Worm (Caenorhabditis elegans) whole organism, L4 larva: Measurements from ENCODE around the gene taap-1.

ENCODE experiments used
- F37D6.2 ChIP-seq: sonication (generic microtip); optimal IDR thresholded peaks from 2 replicates; lab custom pipeline; 2016; ENCODE audit warnings: mild to moderate bottlenecking, missing genetic modification characterization, missing compliant biosample characterization
- R02D3.7 ChIP-seq: fragments of 150-350 bp; sonication (generic microtip); optimal IDR thresholded peaks from 3 replicates; lab custom pipeline; 2014; ENCODE audit warnings: missing biosample characterization, missing genetic modification characterization
- T20F7.1 ChIP-seq: fragments of 200-800 bp; sonication (Bioruptor generic); optimal IDR thresholded peaks from 2 replicates; lab custom pipeline; 2018; ENCODE audit warnings: mild to moderate bottlenecking, missing genetic modification characterization, missing compliant biosample characterization
- T26A8.4 ChIP-seq: fragments of 200-800 bp; sonication (Bioruptor generic); IDR thresholded peaks from 2 replicates; pipeline ENCODE4 v1.3.6; 2022; ENCODE audit warnings: missing genetic modification characterization, missing compliant biosample characterization
- Y105C5A.15 ChIP-seq: fragments of 200-800 bp; sonication (Bioruptor generic); IDR thresholded peaks from 2 replicates; pipeline ENCODE4 v1.3.6; 2022; ENCODE audit warnings: missing genetic modification characterization, missing compliant biosample characterization
- Y75B8A.6 ChIP-seq: fragments of 200-800 bp; sonication (Bioruptor generic); IDR thresholded peaks from 2 replicates; pipeline ENCODE4 v1.3.6; 2022; ENCODE audit warnings: missing genetic modification reagents, missing genetic modification characterization, missing compliant biosample characterization
- ZK337.2 ChIP-seq: fragments of 200-800 bp; sonication (Bioruptor generic); IDR thresholded peaks from 2 replicates; pipeline ENCODE4 v1.3.6; 2022; ENCODE audit warnings: missing genetic modification reagents, missing genetic modification characterization, missing compliant biosample characterization
- aha-1 ChIP-seq: fragments of 150-350 bp; peaks from one replicate; lab custom pipeline; 2014; ENCODE audit warnings: missing biosample characterization, missing genetic modification characterization
- ama-1 ChIP-seq: fragments of 150-350 bp; optimal IDR thresholded peaks from 2 replicates; lab custom pipeline; 2014; ENCODE audit warnings: inconsistent platforms, mixed read lengths
- ceh-20 ChIP-seq: fragments of 200-800 bp; sonication (Bioruptor generic); IDR thresholded peaks from 2 replicates; pipeline ENCODE4 v1.3.6; 2022; ENCODE audit warnings: missing genetic modification reagents, missing genetic modification characterization, missing compliant biosample characterization
- ceh-32 ChIP-seq: sonication (generic microtip); optimal IDR thresholded peaks from 2 replicates; lab custom pipeline; 2016; ENCODE audit warnings: mild to moderate bottlenecking, missing genetic modification characterization, missing compliant biosample characterization; ENCODE audit not compliant: poor library complexity
- cey-2 ChIP-seq: sonication (generic microtip); optimal IDR thresholded peaks from 3 replicates; lab custom pipeline; 2017; ENCODE audit warnings: missing genetic modification characterization, mild to moderate bottlenecking, missing compliant biosample characterization, antibody characterized with exemption, borderline replicate concordance; ENCODE audit not compliant: insufficient read depth
- daf-12 ChIP-seq: fragments of 150-350 bp; optimal IDR thresholded peaks from 2 replicates; lab custom pipeline; 2014; ENCODE audit warnings: missing biosample characterization, missing genetic modification reagents, missing genetic modification characterization
- daf-8 ChIP-seq: fragments of 200-800 bp; sonication (Bioruptor generic); IDR thresholded peaks from 2 replicates; pipeline ENCODE4 v1.3.6; 2022; ENCODE audit warnings: missing genetic modification characterization, missing compliant biosample characterization
- dmd-6 ChIP-seq: fragments of 200-800 bp; sonication (Bioruptor generic); IDR thresholded peaks from 2 replicates; pipeline ENCODE4 v1.3.6; 2022; ENCODE audit warnings: missing genetic modification reagents, missing genetic modification characterization, missing compliant biosample characterization
- dmd-9 ChIP-seq: fragments of 200-800 bp; sonication (Bioruptor generic); IDR thresholded peaks from 2 replicates; pipeline ENCODE4 v1.3.6; 2022; ENCODE audit warnings: missing genetic modification reagents, missing genetic modification characterization, missing compliant biosample characterization
- dve-1 ChIP-seq: sonication (generic microtip); optimal IDR thresholded peaks from 2 replicates; lab custom pipeline; 2017; ENCODE audit warnings: antibody characterized with exemption, mild to moderate bottlenecking, missing genetic modification characterization, missing compliant biosample characterization; ENCODE audit not compliant: insufficient read depth
- fkh-10 ChIP-seq: fragments of 150-350 bp; optimal IDR thresholded peaks from 2 replicates; lab custom pipeline; 2014; ENCODE audit warnings: missing biosample characterization, missing genetic modification reagents, missing genetic modification characterization
- gei-8 ChIP-seq: fragments of 200-800 bp; sonication (Bioruptor generic); optimal IDR thresholded peaks from 2 replicates; lab custom pipeline; 2018; ENCODE audit warnings: mild to moderate bottlenecking, missing genetic modification characterization, missing compliant biosample characterization
- hlh-11 ChIP-seq: fragments of 200-800 bp; sonication (Bioruptor generic); optimal IDR thresholded peaks from 2 replicates; lab custom pipeline; 2018; ENCODE audit warnings: mild to moderate bottlenecking, missing genetic modification characterization, missing compliant biosample characterization
- hlh-30 ChIP-seq: sonication (generic microtip); optimal IDR thresholded peaks from 2 replicates; lab custom pipeline; 2017; ENCODE audit warnings: antibody characterized with exemption, mild to moderate bottlenecking, missing genetic modification characterization, missing compliant biosample characterization; ENCODE audit not compliant: insufficient read depth
- hmg-1.1 ChIP-seq: fragments of 200-800 bp; sonication (Bioruptor generic); IDR thresholded peaks from 2 replicates; pipeline ENCODE4 v1.3.6; 2022; ENCODE audit warnings: missing genetic modification reagents, missing genetic modification characterization, missing compliant biosample characterization
- lim-7 ChIP-seq: fragments of 200-800 bp; sonication (Bioruptor generic); IDR thresholded peaks from 2 replicates; pipeline ENCODE4 v1.3.6; 2022; ENCODE audit warnings: missing genetic modification characterization, missing compliant biosample characterization
- lin-15B ChIP-seq: fragments of 150-350 bp; sonication (generic microtip); optimal IDR thresholded peaks from 3 replicates; lab custom pipeline; 2014; ENCODE audit warnings: missing biosample characterization, missing genetic modification characterization
- madf-5 ChIP-seq, 2 experiments: fragments of 200-800 bp; sonication (Bioruptor generic); IDR thresholded peaks; 2 replicates each; pipeline ENCODE4 v1.3.6; 2022; ENCODE audit warnings: missing compliant biosample characterization in 2 of 2, missing genetic modification characterization in 2 of 2
- mdl-1 ChIP-seq, 2 experiments: fragments of 150-350 bp in 1 of 2; sonication (generic microtip) in 1 of 2; optimal IDR thresholded peaks; 2 replicates each; lab custom pipeline; 2014 to 2017; ENCODE audit warnings: missing biosample characterization in 2 of 2, missing genetic modification characterization in 2 of 2
- mdt-29 ChIP-seq: fragments of 200-800 bp; sonication (Bioruptor generic); IDR thresholded peaks from 2 replicates; pipeline ENCODE4 v1.3.6; 2022; ENCODE audit warnings: missing genetic modification reagents, missing genetic modification characterization, missing compliant biosample characterization
- mes-2 ChIP-seq: sonication (generic microtip); optimal IDR thresholded peaks from 2 replicates; lab custom pipeline; 2016; ENCODE audit warnings: missing genotype, mild to moderate bottlenecking, missing genetic modification characterization, missing compliant biosample characterization; ENCODE audit not compliant: poor library complexity, severe bottlenecking
- mxl-2 ChIP-seq: fragments of 200-800 bp; sonication (Bioruptor generic); conservative IDR thresholded peaks from 2 replicates; pipeline ENCODE4 v1.3.6; 2022; ENCODE audit warnings: missing genetic modification reagents, missing genetic modification characterization, missing compliant biosample characterization
- nhr-10 ChIP-seq: fragments of 150-350 bp; optimal IDR thresholded peaks from 2 replicates; lab custom pipeline; 2014; ENCODE audit warnings: missing biosample characterization, missing genetic modification characterization
- nhr-25 ChIP-seq: sonication (generic microtip); optimal IDR thresholded peaks from 2 replicates; lab custom pipeline; 2017; ENCODE audit warnings: missing genetic modification characterization, mild to moderate bottlenecking, missing compliant biosample characterization, antibody characterized with exemption, moderate library complexity, borderline replicate concordance; ENCODE audit not compliant: insufficient read depth
- nhr-28 ChIP-seq: fragments of 150-350 bp; optimal IDR thresholded peaks from 2 replicates; lab custom pipeline; 2014; ENCODE audit warnings: missing biosample characterization, missing genetic modification characterization
- nhr-48 ChIP-seq: sonication (generic microtip); optimal IDR thresholded peaks from 2 replicates; lab custom pipeline; 2016; ENCODE audit warnings: mild to moderate bottlenecking, missing genetic modification characterization, missing compliant biosample characterization
- nhr-76 ChIP-seq: fragments of 150-350 bp; optimal IDR thresholded peaks from 2 replicates; lab custom pipeline; 2014; ENCODE audit warnings: missing biosample characterization, missing genetic modification characterization
- nhr-77 ChIP-seq: fragments of 150-350 bp; optimal IDR thresholded peaks from 2 replicates; lab custom pipeline; 2014; ENCODE audit warnings: missing biosample characterization, missing genetic modification characterization
- rbr-2 ChIP-seq: sonication (generic microtip); optimal IDR thresholded peaks from 2 replicates; lab custom pipeline; 2016; ENCODE audit warnings: missing genotype, missing genetic modification characterization, missing compliant biosample characterization
- saeg-2 ChIP-seq: fragments of 200-800 bp; sonication (Bioruptor generic); IDR thresholded peaks from 2 replicates; pipeline ENCODE4 v1.3.6; 2022; ENCODE audit warnings: missing genetic modification reagents, missing genetic modification characterization, missing compliant biosample characterization
- skn-1 ChIP-seq: fragments of 150-350 bp; optimal IDR thresholded peaks from 2 replicates; lab custom pipeline; 2014; ENCODE audit warnings: missing biosample characterization, missing genetic modification characterization
- snpc-1.2 ChIP-seq: fragments of 200-800 bp; sonication (Bioruptor generic); IDR thresholded peaks from 2 replicates; pipeline ENCODE4 v1.3.6; 2022; ENCODE audit warnings: missing genetic modification reagents, missing genetic modification characterization, missing compliant biosample characterization
- spr-3 ChIP-seq: fragments of 200-800 bp; sonication (Bioruptor generic); optimal IDR thresholded peaks from 2 replicates; lab custom pipeline; 2018; ENCODE audit warnings: mild to moderate bottlenecking, missing genetic modification characterization, missing compliant biosample characterization
- unc-130 ChIP-seq: sonication (generic microtip); optimal IDR thresholded peaks from 2 replicates; lab custom pipeline; 2016; ENCODE audit warnings: missing genetic modification reagents, missing genetic modification characterization, missing compliant biosample characterization
- zag-1 ChIP-seq: fragments of 150-350 bp; optimal IDR thresholded peaks from 2 replicates; lab custom pipeline; 2014; ENCODE audit warnings: missing biosample characterization, missing genetic modification characterization
- zip-11 ChIP-seq: fragments of 200-800 bp; sonication (Bioruptor generic); IDR thresholded peaks from 2 replicates; pipeline ENCODE4 v1.3.6; 2022; ENCODE audit warnings: missing genetic modification characterization, missing compliant biosample characterization
- ztf-11 ChIP-seq: fragments of 150-350 bp; optimal IDR thresholded peaks from 2 replicates; lab custom pipeline; 2014; ENCODE audit warnings: missing biosample characterization, missing genetic modification characterization

The taap-1 gene

ce11 chrII:8440792-8441191 lies 42.9 kb downstream of the taap-1 start (continued):
- no peak for TF ChIP-seq dve-1
- peak; percentile 5 for TF ChIP-seq aha-1 (tag; lab: Kevin White, UChicago)
- TF ChIP-seq dmd-9 (GFP tag; lab: Robert Waterston, UW): no peak
- no peak for TF ChIP-seq spr-3 (GFP tag; lab: Kevin White, UChicago)
- no peak for TF ChIP-seq skn-1 (tag; lab: Kevin White, UChicago)
- no peak for TF ChIP-seq nhr-76 (tag; lab: Kevin White, UChicago)
- no peak for TF ChIP-seq F37D6.2 (tag; lab: Kevin White, UChicago)
- peak; percentile 51 for TF ChIP-seq nhr-10 (tag; lab: Kevin White, UChicago)
- no peak for TF ChIP-seq zip-11
- TF ChIP-seq madf-5 (GFP tag; IDR thresholded peaks at IDR 0.05; lab: Robert Waterston, UW): no peak
- no peak for TF ChIP-seq hmg-1.1 (GFP tag; lab: Robert Waterston, UW)
- no peak for TF ChIP-seq ZK337.2 (GFP tag; lab: Robert Waterston, UW)
- TF ChIP-seq fkh-10 (GFP tag; lab: Kevin White, UChicago): no peak
- TF ChIP-seq mdt-29 (GFP tag; lab: Robert Waterston, UW): no peak
- no peak for TF ChIP-seq nhr-48 (tag; lab: Kevin White, UChicago)
- no peak for TF ChIP-seq ceh-20
- TF ChIP-seq rbr-2 (tag; lab: Kevin White, UChicago): no peak
- TF ChIP-seq hlh-30 (tag; lab: Kevin White, UChicago): peak; percentile 47
- no peak for TF ChIP-seq zag-1
- TF ChIP-seq mes-2 (tag; lab: Kevin White, UChicago): no peak
- TF ChIP-seq gei-8 (GFP tag; lab: Kevin White, UChicago): no peak
- no peak for TF ChIP-seq ceh-32
- no peak for TF ChIP-seq daf-12
- TF ChIP-seq nhr-77 (tag; lab: Kevin White, UChicago): no peak
- no peak for TF ChIP-seq T26A8.4 (GFP tag; lab: Robert Waterston, UW)
- TF ChIP-seq mxl-2 (GFP tag; lab: Robert Waterston, UW): no peak
- peak; percentile 34 for TF ChIP-seq nhr-25 (tag; lab: Kevin White, UChicago)
- no peak for TF ChIP-seq ama-1 (lab: Kevin White, UChicago)
- TF ChIP-seq R02D3.7 (tag; lab: Kevin White, UChicago): no peak
- no peak for TF ChIP-seq Y75B8A.6
- TF ChIP-seq cey-2: peak; percentile 57
- TF ChIP-seq snpc-1.2 (GFP tag; lab: Robert Waterston, UW): no peak
- TF ChIP-seq unc-130: no peak
- TF ChIP-seq Y105C5A.15 (GFP tag; lab: Robert Waterston, UW): no peak
- no peak for TF ChIP-seq T20F7.1 (GFP tag; lab: Kevin White, UChicago)
- TF ChIP-seq hlh-11: peak; percentile 61
- no peak for TF ChIP-seq ztf-11 (tag; lab: Kevin White, UChicago)
- no peak for TF ChIP-seq daf-8 (GFP tag; lab: Robert Waterston, UW)
- no peak for TF ChIP-seq lim-7 (GFP tag; lab: Robert Waterston, UW)

- TF ChIP-seq dmd-6 (GFP tag; lab: Robert Waterston, UW): peak; percentile 48; the same call in 1 of the 2 replicates
- peak; percentile 11 for TF ChIP-seq hlh-11
- peak; percentile 77 for TF ChIP-seq nhr-28 (tag; lab: Kevin White, UChicago)
- no peak for TF ChIP-seq lin-15B (tag; lab: Kevin White, UChicago)
- peak; percentile 51 for TF ChIP-seq hlh-30 (tag; lab: Kevin White, UChicago)
- TF ChIP-seq ceh-20: no peak
- TF ChIP-seq T20F7.1 (GFP tag; lab: Kevin White, UChicago): no peak
- peak in 1 of 2 experiments; percentile 35 for TF ChIP-seq mdl-1 (tag; optimal IDR thresholded peaks at IDR 0.05; lab: Kevin White, UChicago)
- TF ChIP-seq saeg-2 (GFP tag; lab: Robert Waterston, UW): no peak
Observed at ce11 chrII:8440097-8440496, 43.6 kb downstream of the taap-1 start.
